Worm (Caenorhabditis elegans) whole organism, late embryonic: ENCODE measurements around the gene C14C6.2.

Experiments
- C08G9.2 ChIP-seq: sonication (generic microtip); optimal IDR thresholded peaks from 2 replicates; lab custom pipeline; 2016; ENCODE audit warnings: mild to moderate bottlenecking, missing genetic modification characterization, moderate library complexity, missing compliant biosample characterization
- ahr-1 ChIP-seq: sonication (generic microtip); optimal IDR thresholded peaks from 2 replicates; lab custom pipeline; 2016; ENCODE audit warnings: missing genetic modification characterization, missing compliant biosample characterization
- ceh-14 ChIP-seq: sonication (generic microtip); optimal IDR thresholded peaks from 2 replicates; lab custom pipeline; 2016; ENCODE audit warnings: missing genotype, missing genetic modification characterization, missing compliant biosample characterization
- ceh-24 ChIP-seq: sonication (generic microtip); optimal IDR thresholded peaks from 2 replicates; lab custom pipeline; 2016; ENCODE audit warnings: mild to moderate bottlenecking, missing genetic modification characterization, missing compliant biosample characterization
- ceh-45 ChIP-seq: fragments of 200-800 bp; sonication (Bioruptor generic); IDR thresholded peaks from 2 replicates; pipeline ENCODE4 v1.3.6; 2022; ENCODE audit warnings: missing genetic modification reagents, missing genetic modification characterization, missing compliant biosample characterization
- ceh-9 ChIP-seq: sonication (generic microtip); optimal IDR thresholded peaks from 2 replicates; lab custom pipeline; 2016; ENCODE audit warnings: mild to moderate bottlenecking, missing genetic modification characterization, inconsistent platforms, missing compliant biosample characterization
- che-1 ChIP-seq: sonication (generic microtip); optimal IDR thresholded peaks from 2 replicates; lab custom pipeline; 2016; ENCODE audit warnings: mild to moderate bottlenecking, missing genetic modification characterization, missing compliant biosample characterization
- dmd-4 ChIP-seq: sonication (generic microtip); optimal IDR thresholded peaks from 2 replicates; lab custom pipeline; 2016; ENCODE audit warnings: borderline replicate concordance, missing genetic modification characterization, missing compliant biosample characterization
- elt-4 ChIP-seq: sonication (generic microtip); optimal IDR thresholded peaks from 2 replicates; lab custom pipeline; 2016; ENCODE audit warnings: missing genetic modification characterization, missing compliant biosample characterization
- eyg-1 ChIP-seq: sonication (generic microtip); optimal IDR thresholded peaks from 2 replicates; lab custom pipeline; 2016; ENCODE audit warnings: missing genotype, missing genetic modification characterization, missing compliant biosample characterization
- fax-1 ChIP-seq: sonication (generic microtip); optimal IDR thresholded peaks from 2 replicates; lab custom pipeline; 2016; ENCODE audit warnings: missing genotype, missing genetic modification characterization, missing compliant biosample characterization
- fkh-10 ChIP-seq: fragments of 150-350 bp; optimal IDR thresholded peaks from 2 replicates; lab custom pipeline; 2014; ENCODE audit warnings: missing biosample characterization, missing genetic modification reagents, missing genetic modification characterization
- fkh-6 ChIP-seq: sonication (generic microtip); optimal IDR thresholded peaks from 2 replicates; lab custom pipeline; 2016; ENCODE audit warnings: missing genetic modification characterization, missing compliant biosample characterization
- hlh-13 ChIP-seq: fragments of 200-800 bp; sonication (Bioruptor generic); optimal IDR thresholded peaks from 2 replicates; lab custom pipeline; 2018; ENCODE audit warnings: mild to moderate bottlenecking, missing genetic modification characterization, missing compliant biosample characterization
- hlh-6 ChIP-seq: sonication (generic microtip); optimal IDR thresholded peaks from 2 replicates; lab custom pipeline; 2016; ENCODE audit warnings: missing genotype, missing genetic modification characterization, missing compliant biosample characterization
- hlh-8 ChIP-seq: sonication (generic microtip); optimal IDR thresholded peaks from 2 replicates; lab custom pipeline; 2016; ENCODE audit warnings: missing genotype, missing genetic modification characterization, missing compliant biosample characterization
- lim-6 ChIP-seq: sonication (generic microtip); optimal IDR thresholded peaks from 2 replicates; lab custom pipeline; 2016; ENCODE audit warnings: missing genetic modification characterization, missing compliant biosample characterization
- lin-11 ChIP-seq: fragments of 200-800 bp; sonication (Bioruptor generic); optimal IDR thresholded peaks from 2 replicates; lab custom pipeline; 2018; ENCODE audit warnings: mild to moderate bottlenecking, missing genetic modification characterization, missing compliant biosample characterization
- madf-2 ChIP-seq: sonication (generic microtip); optimal IDR thresholded peaks from 2 replicates; lab custom pipeline; 2017; ENCODE audit warnings: missing genetic modification characterization, missing compliant biosample characterization
- mec-3 ChIP-seq: sonication (generic microtip); optimal IDR thresholded peaks from 2 replicates; lab custom pipeline; 2016; ENCODE audit warnings: borderline replicate concordance, missing genetic modification characterization, missing compliant biosample characterization
- npax-4 ChIP-seq: sonication (generic microtip); optimal IDR thresholded peaks from 2 replicates; lab custom pipeline; 2016; ENCODE audit warnings: missing genetic modification characterization, missing compliant biosample characterization
- pat-9 ChIP-seq: fragments of 200-800 bp; sonication (Bioruptor generic); optimal IDR thresholded peaks from 2 replicates; lab custom pipeline; 2018; ENCODE audit warnings: mild to moderate bottlenecking, missing genetic modification characterization, moderate library complexity, missing compliant biosample characterization
- pax-1 ChIP-seq: fragments of 150-350 bp; optimal IDR thresholded peaks from 2 replicates; lab custom pipeline; 2014; ENCODE audit warnings: missing biosample characterization, missing genetic modification characterization
- pha-2 ChIP-seq: sonication (generic microtip); optimal IDR thresholded peaks from 2 replicates; lab custom pipeline; 2017; ENCODE audit warnings: mild to moderate bottlenecking, missing genetic modification characterization, missing compliant biosample characterization
- pqm-1 ChIP-seq: sonication (generic microtip); optimal IDR thresholded peaks from 2 replicates; lab custom pipeline; 2016; ENCODE audit warnings: missing genetic modification characterization, missing compliant biosample characterization
- pros-1 ChIP-seq: fragments of 150-350 bp; optimal IDR thresholded peaks from 2 replicates; lab custom pipeline; 2014; ENCODE audit warnings: missing biosample characterization, missing genetic modification reagents, missing genetic modification characterization
- rnt-1 ChIP-seq: sonication (generic microtip); optimal IDR thresholded peaks from 2 replicates; lab custom pipeline; 2016; ENCODE audit warnings: missing genetic modification characterization, missing compliant biosample characterization
- sox-4 ChIP-seq: sonication (generic microtip); optimal IDR thresholded peaks from 2 replicates; lab custom pipeline; 2017; ENCODE audit warnings: mild to moderate bottlenecking, missing genetic modification characterization, inconsistent platforms, missing compliant biosample characterization
- zip-5 ChIP-seq: sonication (generic microtip); optimal IDR thresholded peaks from 2 replicates; lab custom pipeline; 2016; ENCODE audit warnings: missing genetic modification characterization, missing compliant biosample characterization
- ztf-16 ChIP-seq: sonication (generic microtip); optimal IDR thresholded peaks from 2 replicates; lab custom pipeline; 2017; ENCODE audit warnings: missing genetic modification characterization, missing compliant biosample characterization

Gene C14C6.2

ce11 chrV:581616-582015 lies 18.7 kb downstream of the C14C6.2 start, which contains the start of gene nstp-7:
TSS of gene nstp-7 (plus strand) at chrV:581916.
- TF ChIP-seq npax-4 (tag; lab: Kevin White, UChicago) = no peak
- TF ChIP-seq sox-4 (tag; lab: Kevin White, UChicago) = no peak
- no peak for TF ChIP-seq pax-1 (tag; lab: Kevin White, UChicago)
- no peak for TF ChIP-seq fax-1 (tag; lab: Kevin White, UChicago)

- TF ChIP-seq zip-5 (tag; lab: Kevin White, UChicago) (no peak), pha-2 (no peak), fkh-6 (tag; lab: Kevin White, UChicago) (no peak), mec-3 (no peak)
Measured at ce11 chrV:585472-585871, 22.5 kb downstream of the C14C6.2 start, which contains the start of gene K06H6.2. TSS of gene K06H6.2 (plus strand) at chrV:585772.

- TF ChIP-seq hlh-13 = no peak
- TF ChIP-seq eyg-1 (tag; lab: Kevin White, UChicago) = no peak
- TF ChIP-seq zip-5 (tag; lab: Kevin White, UChicago) = no peak
- no peak for TF ChIP-seq ztf-16 (tag; lab: Kevin White, UChicago)
- no peak for TF ChIP-seq pqm-1 (tag; lab: Kevin White, UChicago)
- no peak for TF ChIP-seq C08G9.2 (tag; lab: Kevin White, UChicago)
- no peak for TF ChIP-seq ceh-9 (tag; lab: Kevin White, UChicago)
- no peak for TF ChIP-seq hlh-8 (tag; lab: Kevin White, UChicago)
- TF ChIP-seq dmd-4 (tag; lab: Kevin White, UChicago) = no peak
- TF ChIP-seq rnt-1 (tag; lab: Kevin White, UChicago) = no peak
- TF ChIP-seq ahr-1 (tag; lab: Kevin White, UChicago) = no peak
- TF ChIP-seq hlh-6 = no peak
Measured at ce11 chrV:587818-588217, 24.9 kb downstream of the C14C6.2 start, which contains the start of gene K06H6.1. TSS of gene K06H6.1 (plus strand) at chrV:588118.

ce11 chrV:590182-590581 lies 27.2 kb downstream of the C14C6.2 start, which contains the start of gene ZK488.6:
TSS of gene ZK488.6 (plus strand) at chrV:590482.
- TF ChIP-seq elt-4 (tag; lab: Kevin White, UChicago) (no peak), lim-6 (tag; lab: Kevin White, UChicago) (no peak), rnt-1 (tag; lab: Kevin White, UChicago) (no peak), ceh-24 (tag; lab: Kevin White, UChicago) (no peak), fkh-10 (GFP tag; lab: Kevin White, UChicago) (no peak), zip-5 (tag; lab: Kevin White, UChicago) (no peak)

ce11 chrV:592959-593358 lies 30.0 kb downstream of the C14C6.2 start, which contains the start of gene ZK488.5:
TSS of gene ZK488.5 (plus strand) at chrV:593259.
- no peak for TF ChIP-seq madf-2 (tag; lab: Kevin White, UChicago)
- no peak for TF ChIP-seq lin-11 (tag; lab: Kevin White, UChicago)
- no peak for TF ChIP-seq ceh-14 (tag; lab: Kevin White, UChicago)

ce11 chrV:596923-597322 lies 34.0 kb downstream of the C14C6.2 start:
- TF ChIP-seq che-1 (tag; lab: Kevin White, UChicago) = no peak
- TF ChIP-seq pros-1 (tag; lab: Kevin White, UChicago) = no peak
- no peak for TF ChIP-seq ceh-45 (GFP tag; lab: Robert Waterston, UW)

- no peak for TF ChIP-seq hlh-6
- TF ChIP-seq pat-9 = no peak
Measured at ce11 chrV:597823-598222, 34.9 kb downstream of the C14C6.2 start.
